Fruit fly (Drosophila melanogaster) whole organism, pupa: Measurements from ENCODE around the gene Nab2.

ENCODE experiments used
- CG10348 ChIP-seq: fragments of 200-800 bp; sonication (Bioruptor generic); IDR thresholded peaks from 2 replicates; pipeline ENCODE4 v1.3.6; 2022; ENCODE audit warnings: missing biosample characterization, missing genetic modification characterization
- CG12605 ChIP-seq: fragments of 200-800 bp; sonication (Bioruptor generic); IDR thresholded peaks from 2 replicates; pipeline ENCODE4 v1.3.6; 2022; ENCODE audit warnings: missing biosample characterization, missing genetic modification characterization
- CG15710 ChIP-seq: fragments of 200-800 bp; sonication (Bioruptor generic); optimal IDR thresholded peaks from 2 replicates; lab custom pipeline; 2018; ENCODE audit warnings: missing biosample characterization, mild to moderate bottlenecking, missing genetic modification characterization, moderate library complexity
- CG32121 ChIP-seq: fragments of 200-800 bp; sonication (Bioruptor generic); IDR thresholded peaks from 2 replicates; pipeline ENCODE4 v1.3.6; 2022; ENCODE audit warnings: missing biosample characterization, missing genetic modification characterization
- CG4496 ChIP-seq: fragments of 200-800 bp; sonication (Bioruptor generic); IDR thresholded peaks from 3 replicates; pipeline ENCODE4 v1.3.6; 2022; ENCODE audit warnings: missing biosample characterization, missing genetic modification characterization
- CG8159 ChIP-seq: fragments of 200-800 bp; sonication (Bioruptor generic); optimal IDR thresholded peaks from 3 replicates; lab custom pipeline; 2018; ENCODE audit warnings: missing biosample characterization, mild to moderate bottlenecking, missing genetic modification characterization, moderate library complexity
- D1 ChIP-seq: fragments of 200-800 bp; sonication (Bioruptor generic); optimal IDR thresholded peaks from 2 replicates; lab custom pipeline; 2018; ENCODE audit warnings: missing biosample characterization, mild to moderate bottlenecking, missing genetic modification characterization, moderate library complexity
- Ets98B ChIP-seq: fragments of 200-800 bp; sonication (Bioruptor generic); IDR thresholded peaks from 2 replicates; pipeline ENCODE4 v1.3.6; 2022; ENCODE audit warnings: missing biosample characterization, missing genetic modification characterization
- Pif1B ChIP-seq: fragments of 200-800 bp; sonication (Bioruptor generic); optimal IDR thresholded peaks from 3 replicates; lab custom pipeline; 2016; ENCODE audit warnings: missing biosample characterization, missing genetic modification characterization
- Snoo ChIP-seq: fragments of 200-800 bp; sonication (Bioruptor generic); optimal IDR thresholded peaks from 3 replicates; lab custom pipeline; 2017; ENCODE audit warnings: missing biosample characterization, mild to moderate bottlenecking, missing genetic modification characterization, inconsistent platforms
- fd96Ca ChIP-seq: fragments of 200-800 bp; sonication (Bioruptor generic); IDR thresholded peaks from 3 replicates; pipeline ENCODE4 v1.3.6; 2022; ENCODE audit warnings: missing biosample characterization, missing genetic modification characterization
- gl ChIP-seq: fragments of 200-800 bp; sonication (Bioruptor generic); optimal IDR thresholded peaks from 2 replicates; lab custom pipeline; 2018; ENCODE audit warnings: missing biosample characterization, mild to moderate bottlenecking, missing genetic modification characterization

DNA sequence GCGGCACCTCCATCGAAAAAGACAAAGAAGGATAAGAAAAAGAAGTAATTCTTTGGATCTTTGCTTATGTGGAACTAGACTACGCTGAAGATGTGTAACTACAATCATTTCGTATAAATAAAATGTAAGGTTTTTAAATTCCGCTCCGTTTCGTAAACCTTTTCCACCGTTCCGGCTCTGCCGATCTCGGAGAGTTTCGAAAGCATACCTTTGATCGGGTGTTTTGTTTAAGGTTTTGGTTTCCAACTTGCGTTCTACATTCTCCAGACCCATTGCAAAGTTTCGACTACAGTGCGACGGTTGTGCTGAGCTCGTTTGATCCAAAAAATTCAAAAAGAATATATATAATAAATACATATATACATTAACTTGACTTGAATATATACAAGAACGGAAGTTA lies 18.4 kb upstream of the Nab2 start, which contains the start of gene CG6432:
- TF ChIP-seq CG15710 (tag; lab: Kevin White, UChicago): no peak
- no peak for TF ChIP-seq D1 (tag; lab: Kevin White, UChicago)
- no peak for TF ChIP-seq Ets98B (GFP tag; lab: Robert Waterston, UW)
- TF ChIP-seq fd96Ca (GFP tag; lab: Robert Waterston, UW): no peak
- no peak for TF ChIP-seq CG8159 (tag; lab: Kevin White, UChicago)
- TF ChIP-seq CG32121 (GFP tag; lab: Robert Waterston, UW): no peak
- TF ChIP-seq Pif1B: no peak
- TF ChIP-seq gl: no peak
- no peak for TF ChIP-seq Snoo
- no peak for TF ChIP-seq CG12605 (GFP tag; lab: Robert Waterston, UW)
- TF ChIP-seq CG10348: no peak
- TF ChIP-seq CG4496 (GFP tag; lab: Robert Waterston, UW): no peak
